Fruit fly (Drosophila melanogaster) whole organism, embryonic: ENCODE data around the gene Nse1.

Experiments used
- Ada2b ChIP-seq: fragments of 200-800 bp; sonication (Bioruptor generic); IDR thresholded peaks from 2 replicates; pipeline ENCODE4 v1.3.6; 2022; ENCODE audit warnings: missing biosample characterization, missing genetic modification characterization
- Atf-2 ChIP-seq: fragments of 200-800 bp; sonication (Bioruptor generic); optimal IDR thresholded peaks from 2 replicates; lab custom pipeline; 2016; ENCODE audit warnings: missing biosample characterization, missing genetic modification characterization
- Awh ChIP-seq: fragments of 200-800 bp; sonication (Bioruptor generic); IDR thresholded peaks from 2 replicates; pipeline ENCODE4, ENCODE4 v1.3.6; 2022; ENCODE audit warnings: missing biosample characterization, missing genetic modification characterization
- BtbVII ChIP-seq: fragments of 200-800 bp; sonication (Bioruptor generic); optimal IDR thresholded peaks from 3 replicates; lab custom pipeline; 2017; ENCODE audit warnings: missing biosample characterization, mild to moderate bottlenecking, missing genetic modification characterization
- CG10431 ChIP-seq: fragments of 200-800 bp; sonication (Bioruptor generic); optimal IDR thresholded peaks from 3 replicates; lab custom pipeline; 2018; ENCODE audit warnings: missing biosample characterization, mild to moderate bottlenecking, missing genetic modification characterization
- CG12155 ChIP-seq: fragments of 200-800 bp; sonication (Bioruptor generic); optimal IDR thresholded peaks from 3 replicates; lab custom pipeline; 2016; ENCODE audit warnings: missing biosample characterization, missing genetic modification characterization
- CG12391 ChIP-seq: fragments of 200-800 bp; sonication (Bioruptor generic); optimal IDR thresholded peaks from 3 replicates; lab custom pipeline; 2018; ENCODE audit warnings: missing biosample characterization, mild to moderate bottlenecking, missing genetic modification characterization, moderate library complexity
- CG12942 ChIP-seq: fragments of 200-800 bp; sonication (Bioruptor generic); optimal IDR thresholded peaks from 3 replicates; lab custom pipeline; 2016; ENCODE audit warnings: missing biosample characterization, missing genetic modification characterization
- CG13287 ChIP-seq: fragments of 200-800 bp; sonication (Bioruptor generic); IDR thresholded peaks from 2 replicates; pipeline ENCODE4 v1.3.6; 2022; ENCODE audit warnings: missing biosample characterization, missing genetic modification characterization; ENCODE audit not compliant: partially characterized antibody
- CG14860 ChIP-seq: fragments of 200-800 bp; sonication (Bioruptor generic); IDR thresholded peaks from 3 replicates; pipeline ENCODE4 v1.3.6; 2022; ENCODE audit warnings: missing biosample characterization, missing genetic modification characterization; ENCODE audit not compliant: partially characterized antibody
- CG15479 ChIP-seq: fragments of 200-800 bp; sonication (Bioruptor generic); optimal IDR thresholded peaks from 3 replicates; lab custom pipeline; 2019; ENCODE audit warnings: missing biosample characterization, mild to moderate bottlenecking, missing genetic modification characterization, moderate library complexity
- CG17186 ChIP-seq: fragments of 200-800 bp; sonication (Bioruptor generic); optimal IDR thresholded peaks from 3 replicates; lab custom pipeline; 2017; ENCODE audit warnings: missing biosample characterization, missing genetic modification reagents, missing genetic modification characterization
- CG17359 ChIP-seq: fragments of 200-800 bp; sonication (Bioruptor generic); optimal IDR thresholded peaks from 3 replicates; lab custom pipeline; 2018; ENCODE audit warnings: missing biosample characterization, mild to moderate bottlenecking, missing genetic modification characterization, moderate library complexity
- CG2889 ChIP-seq: fragments of 200-800 bp; sonication (Bioruptor generic); IDR thresholded peaks from 3 replicates; pipeline ENCODE4 v1.3.6; 2022; ENCODE audit warnings: missing biosample characterization, missing genetic modification characterization
- CG4617 ChIP-seq: fragments of 200-800 bp; sonication (Bioruptor generic); optimal IDR thresholded peaks from 3 replicates; lab custom pipeline; 2016; ENCODE audit warnings: missing biosample characterization, missing genetic modification characterization, borderline replicate concordance
- CG6765 ChIP-seq: fragments of 200-800 bp; sonication (Bioruptor generic); optimal IDR thresholded peaks from 3 replicates; lab custom pipeline; 2017; ENCODE audit warnings: missing biosample characterization, mild to moderate bottlenecking, missing genetic modification characterization
- CG7839 ChIP-seq: fragments of 200-800 bp; sonication (Bioruptor generic); optimal IDR thresholded peaks from 3 replicates; lab custom pipeline; 2018; ENCODE audit warnings: missing biosample characterization, mild to moderate bottlenecking, missing genetic modification characterization, moderate library complexity
- CG9215 ChIP-seq: fragments of 200-800 bp; sonication (Bioruptor generic); IDR thresholded peaks from 2 replicates; pipeline ENCODE4 v1.3.6; 2022; ENCODE audit warnings: missing biosample characterization, missing genetic modification characterization
- Dll ChIP-seq: fragments of 200-800 bp; sonication (Bioruptor generic); IDR thresholded peaks from 4 replicates; pipeline ENCODE4 v1.3.6; 2022; ENCODE audit warnings: missing biosample characterization, missing genetic modification characterization; ENCODE audit not compliant: partially characterized antibody
- Doc3 ChIP-seq: fragments of 200-800 bp; sonication (Bioruptor generic); IDR thresholded peaks from 3 replicates; pipeline ENCODE4 v1.3.6; 2022; ENCODE audit warnings: missing biosample characterization, missing genetic modification characterization; ENCODE audit not compliant: partially characterized antibody
- Eip74EF ChIP-seq, 2 experiments: fragments of 200-800 bp in 1 of 2; fragments of >200 bp in 1 of 2; sonication (Bioruptor generic) in 1 of 2; optimal IDR thresholded peaks; 2 replicates each; lab custom pipeline; 2017 to 2019; ENCODE audit warnings: missing biosample characterization in 2 of 2, missing genetic modification characterization in 2 of 2, mild to moderate bottlenecking in 1 of 2, moderate library complexity in 1 of 2
- Fer3 ChIP-seq: fragments of 200-800 bp; sonication (Bioruptor generic); optimal IDR thresholded peaks from 2 replicates; lab custom pipeline; 2018; ENCODE audit warnings: missing biosample characterization, mild to moderate bottlenecking, missing genetic modification characterization, moderate library complexity
- HLH3B ChIP-seq: fragments of 200-800 bp; sonication (Bioruptor generic); IDR thresholded peaks from 2 replicates; pipeline ENCODE4 v1.3.6; 2022; ENCODE audit warnings: missing biosample characterization, missing genetic modification characterization
- Hmr ChIP-seq: fragments of 200-800 bp; sonication (Bioruptor generic); optimal IDR thresholded peaks from 3 replicates; lab custom pipeline; 2017; ENCODE audit warnings: mild to moderate bottlenecking, missing biosample characterization, missing genetic modification reagents, missing genetic modification characterization
- Med ChIP-seq: fragments of 200-800 bp; sonication (Bioruptor generic); peaks from one replicate; lab custom pipeline; 2016; ENCODE audit warnings: missing biosample characterization, missing genetic modification characterization, mild to moderate bottlenecking, inconsistent platforms, moderate library complexity
- Ptx1 ChIP-seq: fragments of 200-800 bp; sonication (Bioruptor generic); IDR thresholded peaks from 2 replicates; pipeline ENCODE4 v1.3.6; 2022; ENCODE audit warnings: missing biosample characterization, missing genetic modification characterization
- Usf ChIP-seq: fragments of 200-800 bp; sonication (Bioruptor generic); optimal IDR thresholded peaks from 2 replicates; lab custom pipeline; 2017; ENCODE audit warnings: missing genotype, missing biosample characterization, missing genetic modification characterization
- ato ChIP-seq: fragments of 200-800 bp; sonication (Bioruptor generic); IDR thresholded peaks from 2 replicates; pipeline ENCODE4 v1.3.6; 2022; ENCODE audit warnings: missing biosample characterization, missing genetic modification characterization; ENCODE audit not compliant: partially characterized antibody
- bcd ChIP-seq: fragments of 200-800 bp; sonication (Bioruptor generic); optimal IDR thresholded peaks from 2 replicates; lab custom pipeline; 2017; ENCODE audit warnings: missing biosample characterization, mild to moderate bottlenecking, missing genetic modification characterization
- crp ChIP-seq, 2 experiments: fragments of 200-800 bp; sonication (Bioruptor generic); optimal IDR thresholded peaks; 2 replicates in 1 of 2; 3 replicates in 1 of 2; lab custom pipeline; 2017; ENCODE audit warnings: missing biosample characterization in 2 of 2, missing genetic modification characterization in 2 of 2, mild to moderate bottlenecking in 1 of 2, moderate library complexity in 1 of 2
- da ChIP-seq: fragments of 200-800 bp; sonication (Bioruptor generic); optimal IDR thresholded peaks from 2 replicates; lab custom pipeline; 2016; ENCODE audit warnings: missing biosample characterization, missing genetic modification characterization
- ewg ChIP-seq: fragments of 200-800 bp; sonication (Bioruptor generic); optimal IDR thresholded peaks from 3 replicates; lab custom pipeline; 2017; ENCODE audit warnings: mild to moderate bottlenecking, missing biosample characterization, missing genetic modification reagents, missing genetic modification characterization
- gce ChIP-seq: fragments of 200-800 bp; sonication (Bioruptor generic); IDR thresholded peaks from 3 replicates; pipeline ENCODE4 v1.3.6; 2022; ENCODE audit warnings: missing biosample characterization, missing genetic modification characterization
- gcm2 ChIP-seq: fragments of 200-800 bp; sonication (Bioruptor generic); optimal IDR thresholded peaks from 2 replicates; lab custom pipeline; 2016; ENCODE audit warnings: missing biosample characterization, missing genetic modification characterization
- gt ChIP-seq: fragments of 200-800 bp; sonication (Bioruptor generic); IDR thresholded peaks from 2 replicates; pipeline ENCODE4 v1.3.6; 2022; ENCODE audit warnings: missing biosample characterization, missing genetic modification characterization
- inv ChIP-seq: fragments of 200-800 bp; sonication (Bioruptor generic); IDR thresholded peaks from 2 replicates; pipeline ENCODE4 v1.3.6; 2022; ENCODE audit warnings: missing biosample characterization, missing genetic modification characterization; ENCODE audit not compliant: partially characterized antibody
- nerfin-2 ChIP-seq: fragments of 200-800 bp; sonication (Bioruptor generic); IDR thresholded peaks from 2 replicates; pipeline ENCODE4 v1.3.6; 2022; ENCODE audit warnings: missing biosample characterization, missing genetic modification characterization; ENCODE audit not compliant: partially characterized antibody
- pfk ChIP-seq: fragments of 200-800 bp; sonication (Bioruptor generic); optimal IDR thresholded peaks from 2 replicates; lab custom pipeline; 2018; ENCODE audit warnings: missing biosample characterization, mild to moderate bottlenecking, missing genetic modification characterization, moderate library complexity
- pnt ChIP-seq: fragments of 200-800 bp; sonication (Bioruptor generic); optimal IDR thresholded peaks from 3 replicates; lab custom pipeline; 2016; ENCODE audit warnings: missing biosample characterization, missing genetic modification characterization
- prd ChIP-seq, 3 experiments: fragments of >200 bp in 2 of 3; fragments of 200-800 bp in 1 of 3; sonication (Bioruptor generic) in 1 of 3; optimal IDR thresholded peaks in 2 of 3; IDR thresholded peaks in 1 of 3; 2 replicates in 2 of 3; 3 replicates in 1 of 3; pipeline versions ENCODE4 v1.3.6 to Lab custom; 2017 to 2022; ENCODE audit warnings: missing biosample characterization in 1 of 3, missing genetic modification characterization in 1 of 3
- pros ChIP-seq: fragments of 200-800 bp; sonication (Bioruptor generic); optimal IDR thresholded peaks from 3 replicates; lab custom pipeline; 2019; ENCODE audit warnings: missing biosample characterization, mild to moderate bottlenecking, missing genetic modification characterization, moderate library complexity
- pzg ChIP-seq: fragments of 200-800 bp; sonication (Bioruptor generic); optimal IDR thresholded peaks from 3 replicates; lab custom pipeline; 2018; ENCODE audit warnings: missing biosample characterization, mild to moderate bottlenecking, missing genetic modification characterization, moderate library complexity
- row ChIP-seq: fragments of 200-800 bp; sonication (Bioruptor generic); IDR thresholded peaks from 3 replicates; pipeline ENCODE4 v1.3.6; 2022; ENCODE audit warnings: missing biosample characterization, missing genetic modification characterization
- sima ChIP-seq: fragments of 200-800 bp; sonication (Bioruptor generic); optimal IDR thresholded peaks from 2 replicates; lab custom pipeline; 2016; ENCODE audit warnings: missing biosample characterization, missing genetic modification characterization
- tap ChIP-seq: fragments of 200-800 bp; optimal IDR thresholded peaks from 3 replicates; lab custom pipeline; 2019; ENCODE audit warnings: missing biosample characterization, mild to moderate bottlenecking, missing genetic modification characterization, moderate library complexity
- unc-4 ChIP-seq: fragments of 200-800 bp; sonication (Bioruptor generic); IDR thresholded peaks from 2 replicates; pipeline ENCODE4 v1.3.6; 2022; ENCODE audit warnings: missing biosample characterization, missing genetic modification characterization; ENCODE audit not compliant: partially characterized antibody
- vfl ChIP-seq: fragments of 200-800 bp; sonication (Bioruptor generic); optimal IDR thresholded peaks from 2 replicates; lab custom pipeline; 2016; ENCODE audit warnings: missing biosample characterization, missing genetic modification characterization
- vnd ChIP-seq: fragments of 200-800 bp; sonication (Bioruptor generic); IDR thresholded peaks from 3 replicates; pipeline ENCODE4 v1.3.6; 2022; ENCODE audit warnings: missing biosample characterization, missing genetic modification characterization; ENCODE audit not compliant: partially characterized antibody

Nse1 gene

DNA sequence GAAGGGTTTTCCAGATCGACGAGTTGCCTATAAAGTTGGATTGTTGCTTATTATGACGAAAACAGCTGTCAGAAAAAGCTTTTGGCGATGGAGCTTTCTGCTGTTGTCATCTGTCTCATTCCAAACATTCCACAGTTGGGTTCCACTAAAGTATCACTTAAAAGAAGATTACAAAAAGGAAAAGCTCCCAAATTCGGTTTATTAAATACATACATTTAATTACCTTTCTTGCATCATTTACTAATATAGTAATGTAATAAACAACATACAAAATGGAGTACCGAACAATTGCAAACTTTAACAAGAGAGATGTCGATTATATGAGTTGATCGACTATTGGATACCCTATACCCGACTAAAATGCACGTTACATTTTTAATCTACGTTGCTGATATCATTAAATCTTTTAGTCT, 21.2 kb downstream of the Nse1 start, which contains the start of gene CG31633 (continued):
- TF ChIP-seq Usf (GFP tag; lab: Kevin White, UChicago) (no peak), da (GFP tag; lab: Kevin White, UChicago) (no peak), CG4617 (GFP tag; lab: Kevin White, UChicago) (no peak), gce (GFP tag; lab: Robert Waterston, UW) (no peak), row (GFP tag; lab: Robert Waterston, UW) (0 out of 3 replicates have a peak, but pooled peaks have one; percentile 15), Dll (GFP tag; lab: Robert Waterston, UW) (peak; percentile 71), sima (no peak), vnd (GFP tag; lab: Robert Waterston, UW) (peak; percentile 77), Eip74EF (GFP tag; optimal IDR thresholded peaks at IDR 0.05; lab: Kevin White, UChicago) (no peak), Med (GFP tag; lab: Kevin White, UChicago) (peak; percentile 55), CG10431 (GFP tag; lab: Kevin White, UChicago) (no peak), nerfin-2 (GFP tag; lab: Robert Waterston, UW) (peak; percentile 91), CG14860 (GFP tag; lab: Robert Waterston, UW) (peak; percentile 85), Atf-2 (GFP tag; lab: Kevin White, UChicago) (no peak), CG17359 (no peak), vfl (no peak), pzg (GFP tag; lab: Kevin White, UChicago) (peak; percentile 10), ato (peak; percentile 89), CG13287 (peak; percentile 84), Ptx1 (GFP tag; lab: Robert Waterston, UW) (no peak), Doc3 (GFP tag; lab: Robert Waterston, UW) (peak; percentile 60; the same call in 1 of the 3 replicates), pfk (GFP tag; lab: Kevin White, UChicago) (peak; percentile 96), Hmr (GFP tag; lab: Kevin White, UChicago) (no peak), CG12942 (no peak), crp (GFP tag; optimal IDR thresholded peaks at IDR 0.05; lab: Kevin White, UChicago) (peak in 1 of 2 experiments; percentile 79), BtbVII (GFP tag; lab: Kevin White, UChicago) (no peak), ewg (GFP tag; lab: Kevin White, UChicago) (no peak), tap (tag; lab: Kevin White, UChicago) (no peak), unc-4 (GFP tag; lab: Robert Waterston, UW) (peak; percentile 50), inv (GFP tag; lab: Robert Waterston, UW) (peak; percentile 40; the same call in 1 of the 2 replicates), pnt (no peak), gt (GFP tag; lab: Robert Waterston, UW) (no peak)
- TF ChIP-seq, all 482 proteins: peak for 35

- no peak for TF ChIP-seq bcd (GFP tag; lab: Kevin White, UChicago)
- TF ChIP-seq gcm2 (GFP tag; lab: Kevin White, UChicago), result no peak
- TF ChIP-seq Ada2b (GFP tag; lab: Robert Waterston, UW), result no peak
- peak; percentile 92 for TF ChIP-seq CG17186
- TF ChIP-seq Fer3 (tag; lab: Kevin White, UChicago), result no peak
- TF ChIP-seq CG6765 (GFP tag; lab: Kevin White, UChicago), result no peak
- TF ChIP-seq Awh (GFP tag; lab: Robert Waterston, UW), result no peak
- no peak for TF ChIP-seq CG2889 (GFP tag; lab: Robert Waterston, UW)
- TF ChIP-seq CG12155 (GFP tag; lab: Kevin White, UChicago), result peak; percentile 6
- TF ChIP-seq CG12391 (tag; lab: Kevin White, UChicago), result peak; percentile 50
- TF ChIP-seq CG9215, result peak; percentile 43
- no peak for TF ChIP-seq HLH3B (GFP tag; lab: Robert Waterston, UW)
- TF ChIP-seq prd (optimal IDR thresholded peaks at IDR 0.05; lab: Kevin White, UChicago), result no peak
- peak; percentile 62; the same call in 1 of the 3 replicates for TF ChIP-seq prd (GFP tag; IDR thresholded peaks at IDR 0.05; lab: Robert Waterston, UW)
- no peak for TF ChIP-seq pros (GFP tag; lab: Kevin White, UChicago)
- peak; percentile 31 for TF ChIP-seq CG15479
- TF ChIP-seq CG7839, result no peak
These were observed 28.2 kb downstream of the Nse1 start, which contains the start of the genes CG31635 and Tango1 for dm6 chr2L:6649085-6649754. Gene CG31635 (minus strand): TSS chr2L:6649114. Gene Tango1 (plus strand): TSS chr2L:6649388.
